Worm (Caenorhabditis elegans) whole organism, L1 larva: ENCODE results near the gene clec-173.

Experiments
- C04F5.9 ChIP-seq: sonication (generic microtip); optimal IDR thresholded peaks from 2 replicates; lab custom pipeline; 2016; ENCODE audit warnings: missing genetic modification characterization, missing compliant biosample characterization
- F16B12.6 ChIP-seq: fragments of 150-350 bp; optimal IDR thresholded peaks from 2 replicates; lab custom pipeline; 2014; ENCODE audit warnings: missing biosample characterization, missing genetic modification characterization
- aly-2 ChIP-seq: fragments of 150-350 bp; optimal IDR thresholded peaks from 2 replicates; lab custom pipeline; 2014; ENCODE audit warnings: missing biosample characterization, missing genetic modification characterization
- ceh-63 ChIP-seq: fragments of 200-800 bp; sonication (Bioruptor generic); optimal IDR thresholded peaks from 2 replicates; lab custom pipeline; 2018; ENCODE audit warnings: mild to moderate bottlenecking, missing genetic modification characterization, missing compliant biosample characterization
- ceh-8 ChIP-seq: fragments of 200-800 bp; sonication (Bioruptor generic); optimal IDR thresholded peaks from 2 replicates; lab custom pipeline; 2018; ENCODE audit warnings: mild to moderate bottlenecking, missing genetic modification characterization, moderate library complexity, missing compliant biosample characterization
- ceh-88 ChIP-seq: fragments of 200-800 bp; sonication (Bioruptor generic); IDR thresholded peaks from 2 replicates; pipeline ENCODE4 v1.3.6; 2022; ENCODE audit warnings: missing genetic modification characterization, missing compliant biosample characterization
- dpl-1 ChIP-seq, 3 experiments: fragments of 150-350 bp in 2 of 3; sonication (generic microtip) in 1 of 3; optimal IDR thresholded peaks; 2 replicates each; lab custom pipeline; 2014 to 2017; ENCODE audit warnings: missing biosample characterization in 3 of 3, missing genetic modification characterization in 3 of 3, missing genetic modification reagents in 3 of 3
- dsc-1 ChIP-seq: sonication (generic microtip); optimal IDR thresholded peaks from 2 replicates; lab custom pipeline; 2016; ENCODE audit warnings: mild to moderate bottlenecking, missing genetic modification characterization, missing compliant biosample characterization
- efl-1 ChIP-seq, 4 experiments: fragments of 150-350 bp; optimal IDR thresholded peaks in 3 of 4; peaks in 1 of 4; 1 replicate in 1 of 4; 2 replicates in 3 of 4; lab custom pipeline; 2014; ENCODE audit warnings: missing biosample characterization in 2 of 4, missing genetic modification characterization in 2 of 4, missing genetic modification reagents in 2 of 4
- egl-13 ChIP-seq: sonication (generic microtip); optimal IDR thresholded peaks from 2 replicates; lab custom pipeline; 2016; ENCODE audit warnings: missing genotype, missing genetic modification reagents, missing genetic modification characterization, missing compliant biosample characterization
- elt-3 ChIP-seq, 6 experiments: fragments of 150-350 bp in 1 of 6; sonication (generic microtip); optimal IDR thresholded peaks; 2 replicates each; lab custom pipeline; 2017 to 2018; ENCODE audit warnings: missing biosample characterization in 6 of 6, missing genetic modification characterization in 6 of 6, inconsistent platforms in 1 of 6
- fkh-8 ChIP-seq: sonication (generic microtip); optimal IDR thresholded peaks from 2 replicates; lab custom pipeline; 2016; ENCODE audit warnings: mild to moderate bottlenecking, missing genetic modification characterization, missing compliant biosample characterization
- fos-1 ChIP-seq: fragments of 150-350 bp; optimal IDR thresholded peaks from 2 replicates; lab custom pipeline; 2014; ENCODE audit warnings: missing biosample characterization, missing genetic modification characterization
- grh-1 ChIP-seq: fragments of 200-800 bp; sonication (Bioruptor generic); IDR thresholded peaks from 2 replicates; pipeline ENCODE4 v1.3.6; 2022; ENCODE audit warnings: missing genetic modification reagents, missing genetic modification characterization, missing compliant biosample characterization
- hlh-17 ChIP-seq: fragments of 200-800 bp; sonication (Bioruptor generic); optimal IDR thresholded peaks from 2 replicates; lab custom pipeline; 2018; ENCODE audit warnings: missing genetic modification characterization, mild to moderate bottlenecking, missing compliant biosample characterization, moderate library complexity, borderline replicate concordance
- irx-1 ChIP-seq: sonication (generic microtip); optimal IDR thresholded peaks from 2 replicates; lab custom pipeline; 2016; ENCODE audit warnings: missing genetic modification characterization, missing compliant biosample characterization
- isw-1 ChIP-seq: fragments of 200-800 bp; sonication (Bioruptor generic); IDR thresholded peaks from 2 replicates; pipeline ENCODE4 v1.3.6; 2022; ENCODE audit warnings: missing genetic modification characterization, missing compliant biosample characterization
- lin-13 ChIP-seq: fragments of 150-350 bp; optimal IDR thresholded peaks from 2 replicates; lab custom pipeline; 2014; ENCODE audit warnings: missing biosample characterization, missing genetic modification reagents, missing genetic modification characterization
- lin-14 ChIP-seq: fragments of 200-800 bp; sonication (Bioruptor generic); optimal IDR thresholded peaks from 2 replicates; lab custom pipeline; 2018; ENCODE audit warnings: mild to moderate bottlenecking, missing genetic modification characterization, moderate library complexity, missing compliant biosample characterization
- lin-15B ChIP-seq: fragments of 150-350 bp; sonication (generic microtip); optimal IDR thresholded peaks from 3 replicates; lab custom pipeline; 2014; ENCODE audit warnings: missing biosample characterization, missing genetic modification characterization
- lin-35 ChIP-seq, 2 experiments: fragments of 150-350 bp; optimal IDR thresholded peaks; 2 replicates each; lab custom pipeline; 2014; ENCODE audit warnings: missing biosample characterization in 2 of 2, missing genetic modification characterization in 2 of 2, missing genetic modification reagents in 2 of 2
- lin-39 ChIP-seq: fragments of 150-350 bp; optimal IDR thresholded peaks from 2 replicates; lab custom pipeline; 2014; ENCODE audit warnings: missing biosample characterization, missing genetic modification reagents, missing genetic modification characterization
- lir-3 ChIP-seq: sonication (generic microtip); optimal IDR thresholded peaks from 2 replicates; lab custom pipeline; 2016; ENCODE audit warnings: mild to moderate bottlenecking, missing genetic modification characterization, moderate library complexity, missing compliant biosample characterization; ENCODE audit not compliant: poor library complexity
- lsy-2 ChIP-seq, 2 experiments: fragments of 150-350 bp; optimal IDR thresholded peaks; 2 replicates each; lab custom pipeline; 2014; ENCODE audit warnings: missing biosample characterization in 2 of 2, missing genetic modification characterization in 2 of 2
- mab-9 ChIP-seq: fragments of 200-800 bp; sonication (Bioruptor generic); IDR thresholded peaks from 2 replicates; pipeline ENCODE4 v1.3.6; 2022; ENCODE audit warnings: missing genetic modification reagents, missing genetic modification characterization, missing compliant biosample characterization
- mdl-1 ChIP-seq, 2 experiments: fragments of 150-350 bp; optimal IDR thresholded peaks; 2 replicates each; lab custom pipeline; 2014 to 2017; ENCODE audit warnings: missing biosample characterization in 2 of 2, missing genetic modification characterization in 2 of 2, inconsistent platforms in 1 of 2
- mep-1 ChIP-seq: fragments of 150-350 bp; optimal IDR thresholded peaks from 2 replicates; lab custom pipeline; 2014; ENCODE audit warnings: missing biosample characterization, missing genetic modification characterization
- nhr-19 ChIP-seq: fragments of 200-800 bp; sonication (Bioruptor generic); conservative IDR thresholded peaks from 2 replicates; pipeline ENCODE4 v1.3.6; 2022; ENCODE audit warnings: missing genetic modification characterization, missing compliant biosample characterization
- nhr-20 ChIP-seq: sonication (generic microtip); optimal IDR thresholded peaks from 2 replicates; lab custom pipeline; 2016; ENCODE audit warnings: mild to moderate bottlenecking, missing genetic modification characterization, missing compliant biosample characterization
- nhr-28 ChIP-seq: fragments of 150-350 bp; optimal IDR thresholded peaks from 2 replicates; lab custom pipeline; 2014; ENCODE audit warnings: missing biosample characterization, missing genetic modification characterization
- nhr-47 ChIP-seq: sonication (generic microtip); optimal IDR thresholded peaks from 2 replicates; lab custom pipeline; 2016; ENCODE audit warnings: mild to moderate bottlenecking, missing genetic modification characterization, moderate library complexity, missing compliant biosample characterization
- nhr-71 ChIP-seq: sonication (generic microtip); optimal IDR thresholded peaks from 2 replicates; lab custom pipeline; 2016; ENCODE audit warnings: mild to moderate bottlenecking, missing genetic modification characterization, moderate library complexity, missing compliant biosample characterization
- nhr-85 ChIP-seq: sonication (generic microtip); peaks from one replicate; lab custom pipeline; 2016; ENCODE audit warnings: missing genetic modification characterization, inconsistent platforms, missing compliant biosample characterization
- nhr-90 ChIP-seq: sonication (generic microtip); optimal IDR thresholded peaks from 2 replicates; lab custom pipeline; 2016; ENCODE audit warnings: mild to moderate bottlenecking, missing genetic modification characterization, missing compliant biosample characterization; ENCODE audit not compliant: poor library complexity
- pax-3 ChIP-seq: fragments of 200-800 bp; sonication (Bioruptor generic); optimal IDR thresholded peaks from 2 replicates; lab custom pipeline; 2018; ENCODE audit warnings: mild to moderate bottlenecking, missing genetic modification characterization, moderate library complexity, missing compliant biosample characterization
- rnt-1 ChIP-seq: sonication (generic microtip); optimal IDR thresholded peaks from 2 replicates; lab custom pipeline; 2016; ENCODE audit warnings: mild to moderate bottlenecking, missing genetic modification characterization, moderate library complexity, missing compliant biosample characterization
- snu-23 ChIP-seq: sonication (generic microtip); optimal IDR thresholded peaks from 2 replicates; lab custom pipeline; 2016; ENCODE audit warnings: missing genetic modification characterization, missing compliant biosample characterization
- swsn-7 ChIP-seq: sonication (generic microtip); optimal IDR thresholded peaks from 2 replicates; lab custom pipeline; 2016; ENCODE audit warnings: missing genetic modification characterization, missing compliant biosample characterization
- tbx-2 ChIP-seq: sonication (generic microtip); optimal IDR thresholded peaks from 2 replicates; lab custom pipeline; 2016; ENCODE audit warnings: missing genetic modification characterization, missing compliant biosample characterization
- unc-62 ChIP-seq: fragments of 150-350 bp; optimal IDR thresholded peaks from 2 replicates; lab custom pipeline; 2014; ENCODE audit warnings: missing biosample characterization, missing genetic modification reagents, missing genetic modification characterization
- unc-86 ChIP-seq: sonication (generic microtip); optimal IDR thresholded peaks from 2 replicates; lab custom pipeline; 2016; ENCODE audit warnings: missing genetic modification characterization, missing compliant biosample characterization
- unc-98 ChIP-seq: fragments of 200-800 bp; sonication (Bioruptor generic); IDR thresholded peaks from 2 replicates; pipeline ENCODE4 v1.3.6; 2022; ENCODE audit warnings: missing genetic modification characterization, missing compliant biosample characterization
- xbp-1 ChIP-seq: sonication (generic microtip); optimal IDR thresholded peaks from 2 replicates; lab custom pipeline; 2016; ENCODE audit warnings: missing genetic modification characterization, missing compliant biosample characterization
- zag-1 ChIP-seq: fragments of 150-350 bp; optimal IDR thresholded peaks from 2 replicates; lab custom pipeline; 2014; ENCODE audit warnings: missing biosample characterization, missing genetic modification characterization
- zip-4 ChIP-seq: fragments of 200-800 bp; sonication (Bioruptor generic); optimal IDR thresholded peaks from 2 replicates; lab custom pipeline; 2018; ENCODE audit warnings: mild to moderate bottlenecking, missing genetic modification characterization, moderate library complexity, missing compliant biosample characterization
- ztf-11 ChIP-seq, 2 experiments: sonication (generic microtip); optimal IDR thresholded peaks; 2 replicates each; lab custom pipeline; 2016 to 2017; ENCODE audit warnings: missing genetic modification characterization in 2 of 2, missing biosample characterization in 1 of 2, missing compliant biosample characterization in 1 of 2

The clec-173 gene

ce11 chrIV:3267581-3267980, at the start of gene clec-173:
TSS of gene clec-173 (minus strand) at chrIV:3267681.
- no peak for TF ChIP-seq fos-1
- no peak for TF ChIP-seq ceh-88 (GFP tag; lab: Robert Waterston, UW)
- TF ChIP-seq lin-39 (tag; lab: Kevin White, UChicago), result no peak
- no peak for TF ChIP-seq mep-1 (tag; lab: Kevin White, UChicago)
- TF ChIP-seq snu-23 (GFP tag; lab: Kevin White, UChicago), result no peak
- no peak for TF ChIP-seq nhr-28 (tag; lab: Kevin White, UChicago)
- TF ChIP-seq zag-1, result no peak
- no peak for TF ChIP-seq efl-1 (optimal IDR thresholded peaks at IDR 0.05; lab: Kevin White, UChicago)
- no peak for TF ChIP-seq efl-1 (GFP tag; optimal IDR thresholded peaks at IDR 0.05 in 1 of 2; lab: Kevin White, UChicago)
- no peak for TF ChIP-seq F16B12.6 (tag; lab: Kevin White, UChicago)
- no peak for TF ChIP-seq hlh-17 (GFP tag; lab: Kevin White, UChicago)
- TF ChIP-seq lin-14, result no peak
- no peak for TF ChIP-seq unc-86 (tag; lab: Kevin White, UChicago)
- TF ChIP-seq unc-62 (GFP tag; lab: Kevin White, UChicago), result no peak
- no peak for TF ChIP-seq ceh-63 (GFP tag; lab: Kevin White, UChicago)
- no peak for TF ChIP-seq lsy-2 (tag; optimal IDR thresholded peaks at IDR 0.05; lab: Kevin White, UChicago)
- TF ChIP-seq aly-2 (tag; lab: Kevin White, UChicago), result no peak

ce11 chrIV:3314099-3314498, 46.6 kb upstream of the clec-173 start:
- TF ChIP-seq lsy-2 (tag; optimal IDR thresholded peaks at IDR 0.05; lab: Kevin White, UChicago), result peak in 1 of 2 experiments; percentile 56

DNA sequence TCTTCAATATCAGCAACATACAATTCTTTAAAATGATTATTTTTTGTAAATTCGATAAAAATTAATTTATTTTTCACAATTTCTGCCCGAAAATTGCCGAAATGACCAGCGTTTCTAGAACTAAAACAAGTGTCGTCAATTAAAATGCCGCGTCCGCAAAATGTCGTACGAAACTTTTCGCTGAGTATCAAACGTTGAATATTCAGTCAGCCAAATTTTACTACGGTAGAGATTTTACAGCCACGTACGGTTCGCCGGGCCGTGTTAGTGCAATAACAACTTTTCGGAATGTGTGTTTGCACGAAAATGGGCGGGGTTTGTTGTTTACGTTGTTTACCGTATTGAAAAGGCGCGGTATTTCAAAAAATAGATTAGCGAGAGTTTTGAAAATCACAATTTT, 45.8 kb upstream of the clec-173 start:
- peak; percentile 1 to 70 for TF ChIP-seq lin-35 (GFP tag; optimal IDR thresholded peaks at IDR 0.05; lab: Kevin White, UChicago)
- peak; percentile 34 for TF ChIP-seq ceh-8
- TF ChIP-seq rnt-1, result peak; percentile 55
- peak; percentile 59 for TF ChIP-seq C04F5.9 (tag; lab: Kevin White, UChicago)
- TF ChIP-seq F16B12.6 (tag; lab: Kevin White, UChicago), result peak; percentile 70
- TF ChIP-seq irx-1, result peak; percentile 53
- TF ChIP-seq nhr-90, result peak; percentile 78
- peak; percentile 63 for TF ChIP-seq xbp-1
- TF ChIP-seq egl-13, result peak; percentile 10
- TF ChIP-seq snu-23 (GFP tag; lab: Kevin White, UChicago), result peak; percentile 69
- peak; percentile 28 for TF ChIP-seq zip-4
- TF ChIP-seq swsn-7 (tag; lab: Kevin White, UChicago), result peak; percentile 61
- TF ChIP-seq isw-1 (GFP tag; lab: Robert Waterston, UW), result peak; percentile 88
- TF ChIP-seq lin-14, result peak; percentile 74
- peak; percentile 66 for TF ChIP-seq nhr-20 (tag; lab: Kevin White, UChicago)
- peak; percentile 81 for TF ChIP-seq nhr-71 (tag; lab: Kevin White, UChicago)
- TF ChIP-seq mab-9 (GFP tag; lab: Robert Waterston, UW), result peak; percentile 92
- peak in 1 of 2 experiments; percentile 7 for TF ChIP-seq mdl-1 (tag; optimal IDR thresholded peaks at IDR 0.05; lab: Kevin White, UChicago)
- TF ChIP-seq fkh-8 (tag; lab: Kevin White, UChicago), result peak; percentile 23
- peak; percentile 41 for TF ChIP-seq lin-15B (tag; lab: Kevin White, UChicago)
- peak; percentile 69 to 76 for TF ChIP-seq efl-1 (optimal IDR thresholded peaks at IDR 0.05; lab: Kevin White, UChicago)
- peak; percentile 56 to 97 for TF ChIP-seq efl-1 (GFP tag; optimal IDR thresholded peaks at IDR 0.05 in 1 of 2; lab: Kevin White, UChicago)
- peak; percentile 37 for TF ChIP-seq pax-3
- peak; percentile 49 to 72 (median 63) for TF ChIP-seq dpl-1 (GFP tag; optimal IDR thresholded peaks at IDR 0.05; lab: Kevin White, UChicago)
- peak; percentile 91 for TF ChIP-seq ceh-88 (GFP tag; lab: Robert Waterston, UW)
- TF ChIP-seq elt-3 (tag; optimal IDR thresholded peaks at IDR 0.05; lab: Kevin White, UChicago), result peak in 1 of 6 experiments; percentile 8
- peak; percentile 3 for TF ChIP-seq lin-13
- TF ChIP-seq ztf-11 (tag; optimal IDR thresholded peaks at IDR 0.05; lab: Kevin White, UChicago), result peak in 1 of 2 experiments; percentile 1
- TF ChIP-seq lsy-2 (tag; optimal IDR thresholded peaks at IDR 0.05; lab: Kevin White, UChicago), result peak; percentile 88 to 92
- TF ChIP-seq tbx-2 (tag; lab: Kevin White, UChicago), result peak; percentile 66
- peak; percentile 98 for TF ChIP-seq grh-1 (GFP tag; lab: Robert Waterston, UW)
- TF ChIP-seq dsc-1 (tag; lab: Kevin White, UChicago), result peak; percentile 46
- peak; percentile 97 for TF ChIP-seq nhr-19 (GFP tag; lab: Robert Waterston, UW)
- TF ChIP-seq nhr-85, result peak; percentile 91
- TF ChIP-seq unc-98 (GFP tag; lab: Robert Waterston, UW), result peak; percentile 45; the same call in 1 of the 2 replicates
- TF ChIP-seq lir-3 (tag; lab: Kevin White, UChicago), result peak; percentile 58
- TF ChIP-seq nhr-47 (tag; lab: Kevin White, UChicago), result peak; percentile 84
- peak; percentile 33 for TF ChIP-seq unc-86 (tag; lab: Kevin White, UChicago)
